Fruit fly (Drosophila melanogaster): ENCODE measurements around the gene CG31211.
"Not testable (repeated sequence)": the region's sequence is repeated elsewhere in the genome, so short reads cannot be mapped to it uniquely, and the experiment has no call there.

Gene CG31211

DNA sequence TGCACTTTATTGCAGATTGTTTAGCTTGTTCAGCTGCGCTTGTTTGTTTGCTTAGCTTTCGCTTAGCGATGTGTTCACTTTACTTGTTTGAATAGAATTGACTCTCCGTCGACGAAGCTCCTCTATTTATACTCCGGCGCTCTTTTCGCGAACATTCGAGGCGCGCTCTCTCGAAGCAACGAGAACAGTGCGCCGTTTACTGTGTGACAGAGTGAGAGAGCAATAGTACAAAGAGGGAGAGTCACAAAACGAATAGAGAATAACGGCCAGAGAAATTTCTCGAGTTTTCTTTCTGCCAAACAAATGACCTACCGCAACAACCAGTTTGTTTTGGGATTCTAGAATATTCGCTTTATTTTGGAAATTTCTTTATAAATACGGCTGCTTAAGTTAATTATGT, 7.0 kb downstream of the CG31211 start, which contains the start of gene Hsp70Aa:
Gene Hsp70Aa (minus strand): TSS at position 101 of the 400 bp plus-strand sequence.
- TF ChIP-seq sage, Hnf4, Dfd (GFP tag; optimal IDR thresholded peaks at IDR 0.05): not testable (repeated sequence)

DNA sequence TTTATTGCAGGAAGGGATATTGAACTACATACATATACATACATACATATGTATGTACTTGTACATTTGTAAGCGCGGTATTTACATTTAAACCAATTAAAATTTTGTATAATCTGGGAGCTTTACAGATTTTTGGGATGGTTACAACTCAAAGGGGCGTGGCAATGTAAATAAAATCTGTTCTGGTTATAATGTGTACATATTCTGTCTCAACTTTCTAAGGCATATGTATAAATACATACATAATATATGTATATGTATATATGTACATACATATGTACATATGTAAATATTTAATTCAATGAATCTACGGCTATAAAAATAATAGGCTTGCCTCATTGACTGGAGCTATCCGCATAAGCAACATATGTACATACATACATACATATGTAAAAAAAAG, 7.9 kb downstream of the CG31211 start:
- TF ChIP-seq Hr83 (GFP tag; optimal IDR thresholded peaks at IDR 0.05; ENCODE audit: poor library complexity, severe bottlenecking): no peak

DNA sequence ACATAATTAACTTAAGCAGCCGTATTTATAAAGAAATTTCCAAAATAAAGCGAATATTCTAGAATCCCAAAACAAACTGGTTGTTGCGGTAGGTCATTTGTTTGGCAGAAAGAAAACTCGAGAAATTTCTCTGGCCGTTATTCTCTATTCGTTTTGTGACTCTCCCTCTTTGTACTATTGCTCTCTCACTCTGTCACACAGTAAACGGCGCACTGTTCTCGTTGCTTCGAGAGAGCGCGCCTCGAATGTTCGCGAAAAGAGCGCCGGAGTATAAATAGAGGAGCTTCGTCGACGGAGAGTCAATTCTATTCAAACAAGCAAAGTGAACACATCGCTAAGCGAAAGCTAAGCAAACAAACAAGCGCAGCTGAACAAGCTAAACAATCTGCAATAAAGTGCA, 8.8 kb downstream of the CG31211 start, which contains the start of gene Hsp70Ab:
Gene Hsp70Ab (plus strand): TSS at position 301 of the 400 bp plus-strand sequence.
- not testable (repeated sequence) for TF ChIP-seq jim, Hnf4, foxo (GFP tag; optimal IDR thresholded peaks at IDR 0.05)

DNA sequence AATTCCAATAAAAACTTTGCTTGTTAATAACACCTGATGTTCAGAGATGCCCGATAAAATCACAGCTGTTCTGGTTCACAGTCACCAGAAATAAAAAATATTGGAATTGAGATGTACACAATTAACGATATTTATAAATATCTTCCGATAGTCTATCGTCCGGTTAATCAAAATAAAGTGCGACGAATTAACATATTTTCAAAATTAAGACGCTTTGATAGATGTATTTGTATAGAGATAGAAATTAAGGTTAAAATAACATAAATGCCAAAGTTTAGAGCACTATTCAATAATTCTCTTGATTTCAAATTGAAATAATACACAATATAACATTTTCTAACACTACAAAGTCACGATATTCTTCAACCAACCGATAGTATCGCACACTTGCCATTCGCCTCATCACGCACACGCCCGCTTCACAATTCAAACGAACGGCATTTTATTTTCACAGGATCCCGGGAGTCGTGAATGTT, 13.3 kb downstream of the CG31211 start, which contains the start of the genes CG3281 and aurA:
Gene CG3281 (minus strand): TSS at position 67 of the 476 bp plus-strand sequence.
Gene aurA (plus strand): TSS at position 386 of the 476 bp plus-strand sequence.
- TF ChIP-seq woc (GFP tag; optimal IDR thresholded peaks at IDR 0.05) (peak; percentile 94), Dfd (GFP tag; optimal IDR thresholded peaks at IDR 0.05) (no peak), Hr83 (GFP tag; optimal IDR thresholded peaks at IDR 0.05; ENCODE audit: poor library complexity, severe bottlenecking) (peak; percentile 45), psq (GFP tag; optimal IDR thresholded peaks at IDR 0.05) (peak; percentile 59), Myc (optimal IDR thresholded peaks at IDR 0.05) (peak; percentile 69), Mio (GFP tag; optimal IDR thresholded peaks at IDR 0.05) (no peak), lola (GFP tag; optimal IDR thresholded peaks at IDR 0.05) (no peak), CrebA (GFP tag; optimal IDR thresholded peaks at IDR 0.05; ENCODE audit: borderline replicate concordance) (no peak), dsf (GFP tag; optimal IDR thresholded peaks at IDR 0.05; ENCODE audit: borderline replicate concordance) (peak; percentile 85), N (GFP tag; optimal IDR thresholded peaks at IDR 0.05) (no peak), sv (GFP tag; optimal IDR thresholded peaks at IDR 0.05) (peak; percentile 54), jim (GFP tag; optimal IDR thresholded peaks at IDR 0.05) (no peak), dmrt93B (GFP tag; optimal IDR thresholded peaks at IDR 0.05) (peak; percentile 65), usp (GFP tag; optimal IDR thresholded peaks at IDR 0.05) (no peak), CG32264 (GFP tag; optimal IDR thresholded peaks at IDR 0.05) (peak; percentile 55), Dif (GFP tag; optimal IDR thresholded peaks at IDR 0.05; ENCODE audit: partially characterized antibody) (no peak), Rel (GFP tag; optimal IDR thresholded peaks at IDR 0.05) (no peak), Rel (tag; optimal IDR thresholded peaks at IDR 0.05) (no peak), GATAd (GFP tag; optimal IDR thresholded peaks at IDR 0.05) (peak; percentile 74), Jra (GFP tag; optimal IDR thresholded peaks at IDR 0.05) (peak; percentile 91), Abd-B (GFP tag; optimal IDR thresholded peaks at IDR 0.05) (no peak), Hr78 (GFP tag; optimal IDR thresholded peaks at IDR 0.05) (no peak), Vsx2 (GFP tag; optimal IDR thresholded peaks at IDR 0.05; ENCODE audit: partially characterized antibody) (no peak), brk (GFP tag; optimal IDR thresholded peaks at IDR 0.05) (no peak), fru (GFP tag; optimal IDR thresholded peaks at IDR 0.05) (peak; percentile 78), dl (GFP tag; optimal IDR thresholded peaks at IDR 0.05; ENCODE audit: insufficient read depth in 1 of 2, partially characterized antibody in 2 of 2) (no peak), Hnf4 (GFP tag; optimal IDR thresholded peaks at IDR 0.05) (peak; percentile 86), h (GFP tag; optimal IDR thresholded peaks at IDR 0.05) (peak; percentile 87), CG9705 (GFP tag; optimal IDR thresholded peaks at IDR 0.05) (peak; percentile 67), pan (optimal IDR thresholded peaks at IDR 0.05) (no peak), rgr (GFP tag; optimal IDR thresholded peaks at IDR 0.05) (peak; percentile 83), HLH106 (tag; optimal IDR thresholded peaks at IDR 0.05) (peak; percentile 81), br (GFP tag; optimal IDR thresholded peaks at IDR 0.05) (peak; percentile 73), ey (GFP tag; optimal IDR thresholded peaks at IDR 0.05) (peak; percentile 80), Sp1 (GFP tag; optimal IDR thresholded peaks at IDR 0.05) (peak; percentile 72), foxo (GFP tag; optimal IDR thresholded peaks at IDR 0.05) (peak in 1 of 2 experiments; percentile 84), sage (GFP tag; optimal IDR thresholded peaks at IDR 0.05) (no peak), OdsH (GFP tag; optimal IDR thresholded peaks at IDR 0.05) (peak; percentile 66), tai (GFP tag; optimal IDR thresholded peaks at IDR 0.05) (no peak)

Measured in whole organism, wandering third instar larva.